Worm (Caenorhabditis elegans) whole organism, early embryonic: Measurements from ENCODE around the gene ifc-1.

Experiments used
- B0310.2 ChIP-seq: sonication (generic microtip); optimal IDR thresholded peaks from 2 replicates; lab custom pipeline; 2016; ENCODE audit warnings: mild to moderate bottlenecking, missing genetic modification characterization, missing compliant biosample characterization
- F13C5.2 ChIP-seq: sonication (generic microtip); optimal IDR thresholded peaks from 2 replicates; lab custom pipeline; 2017; ENCODE audit warnings: mild to moderate bottlenecking, missing genetic modification characterization, inconsistent platforms, missing compliant biosample characterization
- aly-1 ChIP-seq: sonication (generic microtip); optimal IDR thresholded peaks from 2 replicates; lab custom pipeline; 2016; ENCODE audit warnings: missing genetic modification characterization, missing compliant biosample characterization
- ama-1 ChIP-seq: fragments of 150-350 bp; optimal IDR thresholded peaks from 2 replicates; lab custom pipeline; 2014
- ceh-13 ChIP-seq: fragments of 200-800 bp; sonication (Bioruptor generic); optimal IDR thresholded peaks from 2 replicates; lab custom pipeline; 2018; ENCODE audit warnings: mild to moderate bottlenecking, missing genetic modification characterization, missing compliant biosample characterization
- ceh-36 ChIP-seq: sonication (generic microtip); optimal IDR thresholded peaks from 2 replicates; lab custom pipeline; 2016; ENCODE audit warnings: missing genetic modification characterization, inconsistent platforms, missing compliant biosample characterization
- ets-7 ChIP-seq: sonication (generic microtip); optimal IDR thresholded peaks from 2 replicates; lab custom pipeline; 2016; ENCODE audit warnings: missing genotype, missing genetic modification characterization, missing compliant biosample characterization
- flt-1 ChIP-seq: fragments of 200-800 bp; sonication (Bioruptor generic); IDR thresholded peaks from 2 replicates; pipeline ENCODE4 v1.3.6; 2022; ENCODE audit warnings: missing genetic modification characterization, missing compliant biosample characterization
- hmbx-1 ChIP-seq: sonication (generic microtip); optimal IDR thresholded peaks from 2 replicates; lab custom pipeline; 2016; ENCODE audit warnings: mild to moderate bottlenecking, missing genetic modification characterization, missing compliant biosample characterization
- hmg-4 ChIP-seq: fragments of 200-800 bp; sonication (Bioruptor generic); optimal IDR thresholded peaks from 2 replicates; lab custom pipeline; 2018; ENCODE audit warnings: mild to moderate bottlenecking, missing genetic modification characterization, missing compliant biosample characterization
- hnd-1 ChIP-seq: sonication (generic microtip); optimal IDR thresholded peaks from 2 replicates; lab custom pipeline; 2016; ENCODE audit warnings: missing genetic modification characterization, missing compliant biosample characterization
- pes-1 ChIP-seq: fragments of 200-800 bp; sonication (Bioruptor generic); IDR thresholded peaks from 2 replicates; pipeline ENCODE4 v1.3.6; 2022; ENCODE audit warnings: missing genetic modification reagents, missing genetic modification characterization, missing compliant biosample characterization
- scrt-1 ChIP-seq: fragments of 200-800 bp; sonication (Bioruptor generic); IDR thresholded peaks from 2 replicates; pipeline ENCODE4 v1.3.6; 2022; ENCODE audit warnings: missing genetic modification characterization, missing compliant biosample characterization
- sea-1 ChIP-seq: fragments of 200-800 bp; sonication (Bioruptor generic); conservative IDR thresholded peaks from 2 replicates; pipeline ENCODE4 v1.3.6; 2022; ENCODE audit warnings: missing genetic modification characterization, missing compliant biosample characterization
- tbx-11 ChIP-seq: fragments of 200-800 bp; sonication (Bioruptor generic); IDR thresholded peaks from 2 replicates; pipeline ENCODE4 v1.3.6; 2022; ENCODE audit warnings: missing genetic modification characterization, missing compliant biosample characterization
- tbx-37 ChIP-seq: fragments of 200-800 bp; sonication (Bioruptor generic); conservative IDR thresholded peaks from 2 replicates; pipeline ENCODE4 v1.3.6; 2022; ENCODE audit warnings: missing genetic modification reagents, missing genetic modification characterization, missing compliant biosample characterization
- tra-4 ChIP-seq: sonication (generic microtip); optimal IDR thresholded peaks from 2 replicates; lab custom pipeline; 2017; ENCODE audit warnings: missing genetic modification characterization, missing compliant biosample characterization

The ifc-1 gene

DNA sequence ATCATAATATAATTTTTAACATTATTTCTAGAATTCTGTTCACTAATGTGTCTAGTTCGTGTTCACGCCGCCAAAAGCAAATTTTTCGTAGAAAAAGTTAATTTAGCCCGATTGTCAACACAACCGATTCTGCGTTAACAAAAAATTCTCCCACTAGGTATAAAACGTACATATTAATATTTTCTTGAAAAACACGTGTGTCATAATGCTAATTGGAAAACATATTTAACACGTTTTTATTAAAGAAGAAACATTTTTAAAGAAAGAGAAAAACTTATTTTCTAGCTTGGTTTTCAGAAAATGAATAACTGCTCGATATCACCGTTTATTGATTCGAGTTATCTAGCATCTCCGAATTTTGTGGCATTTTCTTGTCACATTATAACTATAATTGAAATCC is 11.1 kb upstream of the ifc-1 start, which contains the start of gene srh-243:
Gene srh-243 (plus strand): TSS at position 301 of the 400 bp plus-strand sequence.
- TF ChIP-seq hmg-4: no peak
- TF ChIP-seq hnd-1 (tag; lab: Kevin White, UChicago): no peak

- TF ChIP-seq tbx-37 (GFP tag; lab: Robert Waterston, UW) (no peak), hmg-4 (no peak), tbx-11 (GFP tag; lab: Robert Waterston, UW) (no peak)
These were observed 9.3 kb upstream of the ifc-1 start for ce11 chrV:2871754-2872504.

- no peak for TF ChIP-seq tbx-37 (GFP tag; lab: Robert Waterston, UW)
- no peak for TF ChIP-seq tbx-11 (GFP tag; lab: Robert Waterston, UW)
- TF ChIP-seq hmbx-1 (tag; lab: Kevin White, UChicago): no peak
- no peak for TF ChIP-seq hmg-4
- TF ChIP-seq ceh-13 (GFP tag; lab: Kevin White, UChicago): no peak
- TF ChIP-seq ceh-36 (tag; lab: Kevin White, UChicago): no peak
- no peak for TF ChIP-seq pes-1 (GFP tag; lab: Robert Waterston, UW)
- no peak for TF ChIP-seq ets-7 (tag; lab: Kevin White, UChicago)
- TF ChIP-seq flt-1 (GFP tag; lab: Robert Waterston, UW): no peak
- TF ChIP-seq sea-1: no peak
- TF ChIP-seq hnd-1 (tag; lab: Kevin White, UChicago): no peak
- TF ChIP-seq aly-1 (tag; lab: Kevin White, UChicago): no peak
- TF ChIP-seq tra-4 (tag; lab: Kevin White, UChicago): no peak
- TF ChIP-seq F13C5.2 (tag; lab: Kevin White, UChicago): no peak
These were observed 8.2 kb upstream of the ifc-1 start for ce11 chrV:2872947-2873346.

- no peak for TF ChIP-seq scrt-1 (GFP tag; lab: Robert Waterston, UW)
- TF ChIP-seq tbx-11 (GFP tag; lab: Robert Waterston, UW): 0 out of 2 replicates have a peak, but pooled peaks have one; percentile 16
These were observed 5.8 kb upstream of the ifc-1 start, which contains the start of gene folt-2 for ce11 chrV:2875422-2875821. Gene folt-2, minus strand, starts transcription at chrV:2875600.

DNA sequence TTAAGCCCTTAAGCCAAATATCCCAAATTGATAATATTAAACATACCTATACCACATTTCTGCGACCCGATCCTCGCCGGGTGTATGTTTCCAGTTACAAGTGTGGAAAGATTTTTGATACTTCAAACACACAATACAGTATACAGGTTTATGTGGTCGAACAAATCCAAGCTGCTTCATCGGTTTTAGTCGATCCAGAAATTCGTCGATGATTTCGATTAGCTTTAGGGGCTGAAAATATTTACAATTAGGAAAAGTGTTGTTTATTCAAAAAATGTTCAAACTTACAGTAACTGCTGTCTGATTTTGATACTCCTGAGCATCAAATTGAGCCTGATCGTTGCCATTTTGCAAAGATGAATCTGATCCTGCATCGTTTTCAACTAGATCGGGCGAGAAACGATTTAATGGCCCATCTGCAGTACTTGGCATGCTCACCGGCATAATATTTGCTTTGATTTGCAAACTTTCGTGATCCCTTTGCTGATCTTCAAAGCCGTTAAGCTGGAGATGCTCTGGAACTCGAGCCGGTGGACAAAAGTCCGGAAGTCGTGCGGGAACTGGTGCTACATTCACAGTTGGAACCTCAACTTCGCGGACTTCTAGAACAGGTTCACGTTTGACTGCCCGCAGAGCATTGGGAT is 4.9 kb upstream of the ifc-1 start:
- TF ChIP-seq aly-1 (tag; lab: Kevin White, UChicago) (no peak), tbx-37 (GFP tag; lab: Robert Waterston, UW) (no peak), sea-1 (no peak), scrt-1 (GFP tag; lab: Robert Waterston, UW) (no peak), F13C5.2 (tag; lab: Kevin White, UChicago) (no peak), tra-4 (tag; lab: Kevin White, UChicago) (no peak), hmg-4 (no peak), ets-7 (tag; lab: Kevin White, UChicago) (no peak), ama-1 (no peak), hnd-1 (tag; lab: Kevin White, UChicago) (no peak), tbx-11 (GFP tag; lab: Robert Waterston, UW) (no peak), ceh-36 (tag; lab: Kevin White, UChicago) (no peak), B0310.2 (tag; lab: Kevin White, UChicago) (no peak), hmbx-1 (tag; lab: Kevin White, UChicago) (no peak), pes-1 (GFP tag; lab: Robert Waterston, UW) (no peak)

- TF ChIP-seq flt-1 (GFP tag; lab: Robert Waterston, UW) (no peak), tbx-11 (GFP tag; lab: Robert Waterston, UW) (no peak), scrt-1 (GFP tag; lab: Robert Waterston, UW) (no peak), ceh-13 (GFP tag; lab: Kevin White, UChicago) (no peak), hnd-1 (tag; lab: Kevin White, UChicago) (no peak), ceh-36 (tag; lab: Kevin White, UChicago) (no peak), tra-4 (tag; lab: Kevin White, UChicago) (no peak), tbx-37 (GFP tag; lab: Robert Waterston, UW) (no peak), aly-1 (tag; lab: Kevin White, UChicago) (no peak), hmbx-1 (tag; lab: Kevin White, UChicago) (no peak), sea-1 (no peak), B0310.2 (tag; lab: Kevin White, UChicago) (no peak), hmg-4 (no peak), ama-1 (no peak), ets-7 (tag; lab: Kevin White, UChicago) (no peak)
These were observed 3.7 kb upstream of the ifc-1 start, which contains the start of gene F37B4.10 for ce11 chrV:2877509-2877908. Gene F37B4.10, minus strand, starts transcription at chrV:2877609.

DNA sequence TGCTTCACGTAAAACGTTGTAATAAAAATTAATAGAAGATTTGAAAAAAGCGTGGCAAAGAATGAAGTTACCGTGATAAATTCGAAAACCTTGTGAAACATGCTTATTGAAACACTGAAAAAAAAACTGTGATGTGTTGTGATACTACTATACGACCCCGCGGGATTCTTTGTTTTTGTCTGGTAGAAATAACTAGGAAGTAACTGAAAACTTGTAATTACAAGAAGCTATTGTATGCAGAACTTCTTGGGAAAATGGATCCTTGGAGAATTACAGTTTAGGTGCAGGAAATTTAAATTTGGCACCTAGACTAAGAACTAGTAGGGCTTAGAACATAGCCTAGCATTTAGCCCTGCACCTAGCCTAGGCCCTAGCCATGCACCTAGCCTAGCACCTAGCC is 1.4 kb upstream of the ifc-1 start, which contains the start of gene str-39:
Gene str-39 (minus strand): TSS at position 101 of the 400 bp plus-strand sequence.
- TF ChIP-seq ets-7 (tag; lab: Kevin White, UChicago): no peak
- no peak for TF ChIP-seq tbx-37 (GFP tag; lab: Robert Waterston, UW)
- TF ChIP-seq scrt-1 (GFP tag; lab: Robert Waterston, UW): no peak
- TF ChIP-seq hmg-4: no peak
- TF ChIP-seq ama-1: no peak
- TF ChIP-seq ceh-13 (GFP tag; lab: Kevin White, UChicago): no peak
- no peak for TF ChIP-seq pes-1 (GFP tag; lab: Robert Waterston, UW)
- no peak for TF ChIP-seq ceh-36 (tag; lab: Kevin White, UChicago)
- TF ChIP-seq sea-1: no peak
- TF ChIP-seq hmbx-1 (tag; lab: Kevin White, UChicago): no peak
- no peak for TF ChIP-seq hnd-1 (tag; lab: Kevin White, UChicago)
- no peak for TF ChIP-seq flt-1 (GFP tag; lab: Robert Waterston, UW)
- TF ChIP-seq tbx-11 (GFP tag; lab: Robert Waterston, UW): no peak
- TF ChIP-seq aly-1 (tag; lab: Kevin White, UChicago): no peak
- TF ChIP-seq B0310.2 (tag; lab: Kevin White, UChicago): no peak
- TF ChIP-seq F13C5.2 (tag; lab: Kevin White, UChicago): no peak
- TF ChIP-seq tra-4 (tag; lab: Kevin White, UChicago): no peak
